Worm (Caenorhabditis elegans): ENCODE results near the gene Y53G8AR.5.

DNA sequence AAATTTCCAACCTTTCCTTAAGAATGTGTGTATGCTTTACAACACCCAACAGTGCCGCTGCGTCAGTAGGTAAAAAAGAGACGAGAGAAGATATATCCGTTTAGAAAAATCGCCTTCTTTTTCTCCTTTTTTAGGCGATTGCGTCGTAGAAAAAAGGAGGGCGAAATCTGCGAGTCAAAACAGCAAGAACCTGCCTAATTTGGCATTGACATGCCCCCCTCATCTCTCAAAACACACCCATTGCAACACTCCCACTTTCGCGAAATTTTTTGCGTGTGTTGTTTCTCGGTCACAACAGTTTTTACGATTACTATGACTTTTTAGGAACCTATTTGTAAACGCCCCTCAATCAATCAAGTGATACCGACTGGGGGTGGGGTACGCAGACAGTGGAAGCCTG, 54.4 kb downstream of the Y53G8AR.5 start:
- TF ChIP-seq ama-1 (optimal IDR thresholded peaks at IDR 0.05) (no peak), hmbx-1 (tag; optimal IDR thresholded peaks at IDR 0.05) (no peak), ets-7 (tag; optimal IDR thresholded peaks at IDR 0.05) (no peak), tbx-37 (GFP tag; conservative IDR thresholded peaks at IDR 0.05) (no peak), pes-1 (GFP tag; IDR thresholded peaks at IDR 0.05) (no peak), flt-1 (GFP tag; IDR thresholded peaks at IDR 0.05) (no peak), ceh-13 (GFP tag; optimal IDR thresholded peaks at IDR 0.05) (no peak), hnd-1 (tag; optimal IDR thresholded peaks at IDR 0.05) (no peak), F13C5.2 (tag; optimal IDR thresholded peaks at IDR 0.05) (no peak)
